Fruit fly (Drosophila melanogaster): ENCODE results near the gene CG4073.

CG4073 gene

DNA sequence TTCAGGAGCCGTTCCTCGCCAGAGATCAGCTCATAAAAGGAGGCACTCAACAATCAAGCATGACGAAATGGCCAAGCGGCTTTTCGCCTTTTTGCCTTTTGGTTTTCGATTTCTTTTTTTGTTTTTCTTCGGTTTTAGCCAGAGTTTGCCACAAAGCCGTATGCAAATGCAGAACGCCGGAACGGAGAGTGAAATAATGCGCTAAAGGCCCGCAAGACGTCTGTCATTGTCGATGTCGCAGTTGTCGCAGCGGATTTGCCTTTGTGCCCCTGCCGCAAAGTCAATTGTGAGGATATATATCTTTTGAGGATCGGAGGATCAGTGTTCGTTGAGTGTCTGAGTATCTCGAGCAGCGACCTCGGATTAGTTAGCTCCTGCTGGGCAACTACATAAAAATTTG, 46.6 kb upstream of the CG4073 start:
- TF ChIP-seq CG2129 (GFP tag; IDR thresholded peaks at IDR 0.05; ENCODE audit: partially characterized antibody) (no peak), CG4730 (GFP tag; IDR thresholded peaks at IDR 0.05) (no peak), Ssrp (tag; optimal IDR thresholded peaks at IDR 0.05) (no peak), emc (GFP tag; optimal IDR thresholded peaks at IDR 0.05) (no peak), sob (GFP tag; IDR thresholded peaks at IDR 0.05) (no peak), CG1602 (GFP tag; optimal IDR thresholded peaks at IDR 0.05) (no peak), Tbp (GFP tag; optimal IDR thresholded peaks at IDR 0.05) (no peak), prd (optimal IDR thresholded peaks at IDR 0.05) (no peak), prd (GFP tag; IDR thresholded peaks at IDR 0.05) (0 out of 3 replicates have a peak, but pooled peaks have one; percentile 13), chinmo (GFP tag; IDR thresholded peaks at IDR 0.05; ENCODE audit: partially characterized antibody) (no peak), sim (GFP tag; IDR thresholded peaks at IDR 0.05) (no peak), salm (tag; optimal IDR thresholded peaks at IDR 0.05) (no peak), zen (tag; optimal IDR thresholded peaks at IDR 0.05) (peak; percentile 49), CG7372 (GFP tag; IDR thresholded peaks at IDR 0.05) (no peak), tll (GFP tag; optimal IDR thresholded peaks at IDR 0.05) (peak in 1 of 2 experiments; percentile 99), NC2α (GFP tag; optimal IDR thresholded peaks at IDR 0.05) (no peak), Doc2 (GFP tag; IDR thresholded peaks at IDR 0.05) (no peak), pb (GFP tag; optimal IDR thresholded peaks at IDR 0.05) (no peak), D (optimal IDR thresholded peaks at IDR 0.05) (peak; percentile 74), D (GFP tag; optimal IDR thresholded peaks at IDR 0.05) (no peak), CG9797 (GFP tag; optimal IDR thresholded peaks at IDR 0.05) (no peak), rib (GFP tag; IDR thresholded peaks at IDR 0.05) (no peak), croc (GFP tag; conservative IDR thresholded peaks at IDR 0.05) (no peak), Aef1 (GFP tag; IDR thresholded peaks at IDR 0.05) (no peak), cato (GFP tag; optimal IDR thresholded peaks at IDR 0.05; ENCODE audit: borderline replicate concordance) (no peak), Ada2b (GFP tag; IDR thresholded peaks at IDR 0.05) (no peak), Ets65A (GFP tag) (no peak)

DNA sequence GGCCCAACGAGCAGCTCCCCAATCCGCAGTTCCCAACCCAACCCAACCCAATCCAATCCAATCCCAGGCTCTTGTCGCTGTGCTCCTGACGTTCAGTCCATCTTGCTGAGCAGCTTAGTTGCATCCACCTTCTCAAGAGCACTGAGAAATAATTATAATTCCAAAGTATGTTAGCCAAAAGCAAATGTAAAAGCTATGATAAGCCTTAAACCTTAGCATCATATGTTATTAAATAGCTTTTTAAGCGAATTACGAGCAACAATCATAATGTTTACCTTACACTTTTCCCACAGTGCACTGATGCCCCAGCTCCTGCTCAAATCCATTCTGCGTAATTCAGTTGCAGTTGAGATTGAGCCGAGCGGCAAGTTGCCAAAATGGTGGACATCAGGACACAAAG, 44.6 kb upstream of the CG4073 start:
- no peak for TF ChIP-seq CG17912 (GFP tag; optimal IDR thresholded peaks at IDR 0.05)
- TF ChIP-seq CG14667 (GFP tag; IDR thresholded peaks at IDR 0.05) = no peak
- no peak for TF ChIP-seq CG10321 (GFP tag; IDR thresholded peaks at IDR 0.05)

DNA sequence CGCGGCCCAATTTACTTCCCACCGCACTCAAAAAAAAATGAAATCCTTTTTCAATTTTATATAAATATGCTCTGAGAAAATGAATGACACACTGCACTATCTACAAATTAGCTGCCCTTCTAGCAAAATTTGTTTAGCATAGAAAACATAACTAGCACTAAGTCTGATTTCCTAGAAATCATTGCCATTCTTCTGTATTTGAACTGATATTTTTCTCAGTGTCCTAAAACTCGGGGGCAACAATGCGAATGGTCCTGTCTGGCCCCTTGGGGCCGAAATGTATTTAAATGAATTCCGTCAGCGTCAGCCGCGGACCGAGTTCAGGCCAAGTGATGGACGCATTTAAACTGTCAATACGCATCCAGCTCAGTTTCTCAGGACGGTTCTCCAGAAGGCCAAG, 41.9 kb upstream of the CG4073 start:
- TF ChIP-seq sens (GFP tag) (peak; percentile 51), CG13775 (GFP tag; optimal IDR thresholded peaks at IDR 0.05) (no peak)

DNA sequence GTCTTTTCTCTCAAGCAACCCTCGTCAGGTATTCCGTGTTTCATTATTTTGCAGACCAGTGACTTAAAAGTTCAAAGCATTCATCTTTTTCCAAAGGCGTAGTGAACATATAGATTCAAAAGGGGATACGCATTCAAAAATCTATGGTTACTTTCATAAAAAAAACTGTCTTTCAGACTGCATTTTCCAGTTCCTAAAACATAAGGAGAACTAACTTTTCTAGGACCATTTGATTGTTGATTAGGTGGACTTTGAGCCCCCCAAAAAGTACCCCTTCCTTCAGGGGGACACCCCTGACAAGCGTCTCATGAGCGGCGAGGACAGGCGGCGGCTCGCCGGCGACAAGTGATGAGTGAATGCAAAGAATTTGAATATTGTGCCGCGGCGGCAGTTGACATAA, 41.0 kb upstream of the CG4073 start:
- TF ChIP-seq Med (GFP tag) = peak; percentile 41
- TF ChIP-seq ab (GFP tag; optimal IDR thresholded peaks at IDR 0.05) = no peak
- no peak for TF ChIP-seq gsb-n (tag; optimal IDR thresholded peaks at IDR 0.05)
- TF ChIP-seq chm (GFP tag; IDR thresholded peaks at IDR 0.05) = peak; percentile 26; the same call in 1 of the 2 replicates
- TF ChIP-seq hkb (optimal IDR thresholded peaks at IDR 0.05) = no peak
- 0 out of 2 replicates have a peak, but pooled peaks have one; percentile 33 for TF ChIP-seq hkb (GFP tag; IDR thresholded peaks at IDR 0.05)
- no peak for TF ChIP-seq crp (GFP tag; optimal IDR thresholded peaks at IDR 0.05)
